Worm (Caenorhabditis elegans) whole organism, early embryonic: Measurements from ENCODE around the gene F53H4.2.

Experiments used
- B0310.2 ChIP-seq: sonication (generic microtip); optimal IDR thresholded peaks from 2 replicates; lab custom pipeline; 2016; ENCODE audit warnings: mild to moderate bottlenecking, missing genetic modification characterization, missing compliant biosample characterization
- aly-1 ChIP-seq: sonication (generic microtip); optimal IDR thresholded peaks from 2 replicates; lab custom pipeline; 2016; ENCODE audit warnings: missing genetic modification characterization, missing compliant biosample characterization
- ama-1 ChIP-seq: fragments of 150-350 bp; optimal IDR thresholded peaks from 2 replicates; lab custom pipeline; 2014
- ceh-36 ChIP-seq: sonication (generic microtip); optimal IDR thresholded peaks from 2 replicates; lab custom pipeline; 2016; ENCODE audit warnings: missing genetic modification characterization, inconsistent platforms, missing compliant biosample characterization
- hmg-4 ChIP-seq: fragments of 200-800 bp; sonication (Bioruptor generic); optimal IDR thresholded peaks from 2 replicates; lab custom pipeline; 2018; ENCODE audit warnings: mild to moderate bottlenecking, missing genetic modification characterization, missing compliant biosample characterization
- hnd-1 ChIP-seq: sonication (generic microtip); optimal IDR thresholded peaks from 2 replicates; lab custom pipeline; 2016; ENCODE audit warnings: missing genetic modification characterization, missing compliant biosample characterization
- pes-1 ChIP-seq: fragments of 200-800 bp; sonication (Bioruptor generic); IDR thresholded peaks from 2 replicates; pipeline ENCODE4 v1.3.6; 2022; ENCODE audit warnings: missing genetic modification reagents, missing genetic modification characterization, missing compliant biosample characterization
- scrt-1 ChIP-seq: fragments of 200-800 bp; sonication (Bioruptor generic); IDR thresholded peaks from 2 replicates; pipeline ENCODE4 v1.3.6; 2022; ENCODE audit warnings: missing genetic modification characterization, missing compliant biosample characterization
- sea-1 ChIP-seq: fragments of 200-800 bp; sonication (Bioruptor generic); conservative IDR thresholded peaks from 2 replicates; pipeline ENCODE4 v1.3.6; 2022; ENCODE audit warnings: missing genetic modification characterization, missing compliant biosample characterization

ce11 chrX:15814548-15814947 is 42.4 kb upstream of the F53H4.2 start:
- no peak for TF ChIP-seq scrt-1 (GFP tag; lab: Robert Waterston, UW)
- TF ChIP-seq pes-1 (GFP tag; lab: Robert Waterston, UW) = no peak
- TF ChIP-seq aly-1 (tag; lab: Kevin White, UChicago) = no peak
- no peak for TF ChIP-seq ama-1 (lab: Kevin White, UChicago)
- no peak for TF ChIP-seq hnd-1
- TF ChIP-seq sea-1 (GFP tag; lab: Robert Waterston, UW) = no peak
- TF ChIP-seq B0310.2 (tag; lab: Kevin White, UChicago) = no peak
- no peak for TF ChIP-seq hmg-4
- TF ChIP-seq ceh-36 = no peak
